Fruit fly (Drosophila melanogaster) whole organism, embryonic: ENCODE data around the gene TwdlC.

Source experiments
- insv ChIP-seq, 2 experiments: fragments of 200-800 bp; sonication (Bioruptor generic); optimal IDR thresholded peaks; 3 replicates each; lab custom pipeline; 2016 to 2018; ENCODE audit warnings: missing biosample characterization in 2 of 2, missing genetic modification characterization in 2 of 2
- pros ChIP-seq: fragments of 200-800 bp; sonication (Bioruptor generic); optimal IDR thresholded peaks from 3 replicates; lab custom pipeline; 2019; ENCODE audit warnings: missing biosample characterization, mild to moderate bottlenecking, missing genetic modification characterization, moderate library complexity
- psq ChIP-seq: fragments of 200-800 bp; sonication (Bioruptor generic); optimal IDR thresholded peaks from 2 replicates; lab custom pipeline; 2017; ENCODE audit warnings: missing biosample characterization, missing genetic modification characterization
- seq ChIP-seq: fragments of 200-800 bp; sonication (Bioruptor generic); IDR thresholded peaks from 2 replicates; pipeline ENCODE4 v1.3.6; 2022; ENCODE audit warnings: missing biosample characterization, missing genetic modification characterization
- trem ChIP-seq: fragments of 200-800 bp; optimal IDR thresholded peaks from 3 replicates; lab custom pipeline; 2019; ENCODE audit warnings: missing biosample characterization, mild to moderate bottlenecking, missing genetic modification characterization, moderate library complexity

dm6 chr3R:26969743-26970142 is 24.9 kb upstream of the TwdlC start:
- TF ChIP-seq seq (GFP tag; lab: Robert Waterston, UW) = no peak
- TF ChIP-seq insv (GFP tag; optimal IDR thresholded peaks at IDR 0.05; lab: Kevin White, UChicago) = no peak
- no peak for TF ChIP-seq trem (tag; lab: Kevin White, UChicago)
- TF ChIP-seq pros (GFP tag; lab: Kevin White, UChicago) = no peak
- no peak for TF ChIP-seq psq (GFP tag; lab: Kevin White, UChicago)
